Worm (Caenorhabditis elegans) whole organism, young adult: ENCODE results near the gene Y62F5A.10.

Source experiments
- D2030.7 ChIP-seq: fragments of 200-800 bp; sonication (Bioruptor generic); IDR thresholded peaks from 2 replicates; pipeline ENCODE4 v1.3.6; 2022; ENCODE audit warnings: missing genetic modification reagents, missing genetic modification characterization, missing compliant biosample characterization
- F52B5.7 ChIP-seq: sonication (generic microtip); optimal IDR thresholded peaks from 2 replicates; lab custom pipeline; 2016; ENCODE audit warnings: mild to moderate bottlenecking, missing genetic modification characterization, missing compliant biosample characterization
- let-607 ChIP-seq, 2 experiments: fragments of 200-800 bp in 1 of 2; sonication (Bioruptor generic) in 1 of 2; sonication (generic microtip) in 1 of 2; optimal IDR thresholded peaks; 2 replicates each; lab custom pipeline; 2016 to 2018; ENCODE audit warnings: mild to moderate bottlenecking in 2 of 2, missing compliant biosample characterization in 2 of 2, missing genetic modification characterization in 2 of 2, moderate library complexity in 2 of 2, missing genotype in 1 of 2

DNA sequence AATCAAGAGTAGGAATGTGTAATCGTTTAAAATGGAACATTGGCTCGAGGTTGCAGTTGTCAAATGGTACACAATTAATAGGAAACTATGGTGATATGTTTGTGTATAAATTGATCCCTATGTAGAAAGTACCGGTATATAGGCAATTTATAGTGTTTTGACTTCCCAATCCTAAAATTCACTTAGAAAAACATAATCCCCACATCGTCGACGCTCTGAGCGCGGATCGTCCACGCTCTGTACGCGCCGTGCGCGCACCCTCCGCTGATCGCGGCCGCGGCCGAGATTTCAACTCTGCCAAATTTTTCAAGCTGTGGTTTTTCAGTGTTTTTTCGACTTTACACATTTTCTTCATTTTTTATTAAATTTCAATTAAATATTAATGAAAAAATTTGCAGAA is 34.9 kb downstream of the Y62F5A.10 start, which contains the start of gene F54D5.17:
- TF ChIP-seq D2030.7 (GFP tag; lab: Robert Waterston, UW) (no peak), F52B5.7 (tag; lab: Kevin White, UChicago) (no peak), let-607 (tag; optimal IDR thresholded peaks at IDR 0.05; lab: Kevin White, UChicago) (no peak)
